Worm (Caenorhabditis elegans) whole organism, L4 larva: ENCODE data around the gene F53B1.8.

ENCODE experiments used
- F10B5.3 ChIP-seq: sonication (generic microtip); optimal IDR thresholded peaks from 2 replicates; lab custom pipeline; 2016; ENCODE audit warnings: mild to moderate bottlenecking, missing genetic modification characterization, missing compliant biosample characterization
- F37D6.2 ChIP-seq: sonication (generic microtip); optimal IDR thresholded peaks from 2 replicates; lab custom pipeline; 2016; ENCODE audit warnings: mild to moderate bottlenecking, missing genetic modification characterization, missing compliant biosample characterization
- F44E2.7 ChIP-seq: fragments of 200-800 bp; sonication (Bioruptor generic); IDR thresholded peaks from 2 replicates; pipeline ENCODE4 v2.1.2; 2022; ENCODE audit warnings: missing genetic modification characterization, missing compliant biosample characterization
- T20F7.1 ChIP-seq: fragments of 200-800 bp; sonication (Bioruptor generic); optimal IDR thresholded peaks from 2 replicates; lab custom pipeline; 2018; ENCODE audit warnings: mild to moderate bottlenecking, missing genetic modification characterization, missing compliant biosample characterization
- T26A8.4 ChIP-seq: fragments of 200-800 bp; sonication (Bioruptor generic); IDR thresholded peaks from 2 replicates; pipeline ENCODE4 v1.3.6; 2022; ENCODE audit warnings: missing genetic modification characterization, missing compliant biosample characterization
- ZK337.2 ChIP-seq: fragments of 200-800 bp; sonication (Bioruptor generic); IDR thresholded peaks from 2 replicates; pipeline ENCODE4 v1.3.6; 2022; ENCODE audit warnings: missing genetic modification reagents, missing genetic modification characterization, missing compliant biosample characterization
- aha-1 ChIP-seq: fragments of 150-350 bp; peaks from one replicate; lab custom pipeline; 2014; ENCODE audit warnings: missing biosample characterization, missing genetic modification characterization
- ceh-20 ChIP-seq: fragments of 200-800 bp; sonication (Bioruptor generic); IDR thresholded peaks from 2 replicates; pipeline ENCODE4 v1.3.6; 2022; ENCODE audit warnings: missing genetic modification reagents, missing genetic modification characterization, missing compliant biosample characterization
- daf-12 ChIP-seq: fragments of 150-350 bp; optimal IDR thresholded peaks from 2 replicates; lab custom pipeline; 2014; ENCODE audit warnings: missing biosample characterization, missing genetic modification reagents, missing genetic modification characterization
- daf-16 ChIP-seq, 3 experiments: sonication (generic microtip); optimal IDR thresholded peaks; 2 replicates each; lab custom pipeline; 2016 to 2017; ENCODE audit warnings: missing genetic modification characterization in 3 of 3, missing genetic modification reagents in 3 of 3, mild to moderate bottlenecking in 2 of 3, missing compliant biosample characterization in 2 of 3, missing biosample characterization in 1 of 3, moderate library complexity in 1 of 3
- daf-8 ChIP-seq: fragments of 200-800 bp; sonication (Bioruptor generic); IDR thresholded peaks from 2 replicates; pipeline ENCODE4 v1.3.6; 2022; ENCODE audit warnings: missing genetic modification characterization, missing compliant biosample characterization
- duxl-1 ChIP-seq: sonication (generic microtip); optimal IDR thresholded peaks from 2 replicates; lab custom pipeline; 2016; ENCODE audit warnings: mild to moderate bottlenecking, missing genetic modification characterization, moderate library complexity, missing compliant biosample characterization; ENCODE audit not compliant: poor library complexity
- hlh-11 ChIP-seq: fragments of 200-800 bp; sonication (Bioruptor generic); optimal IDR thresholded peaks from 2 replicates; lab custom pipeline; 2018; ENCODE audit warnings: mild to moderate bottlenecking, missing genetic modification characterization, missing compliant biosample characterization
- hlh-30 ChIP-seq: sonication (generic microtip); optimal IDR thresholded peaks from 2 replicates; lab custom pipeline; 2017; ENCODE audit warnings: antibody characterized with exemption, mild to moderate bottlenecking, missing genetic modification characterization, missing compliant biosample characterization; ENCODE audit not compliant: insufficient read depth
- jun-1 ChIP-seq: fragments of 150-350 bp; optimal IDR thresholded peaks from 2 replicates; lab custom pipeline; 2014; ENCODE audit warnings: missing biosample characterization, missing genetic modification reagents, missing genetic modification characterization
- lin-29 ChIP-seq: fragments of 200-800 bp; sonication (Bioruptor generic); IDR thresholded peaks from 2 replicates; pipeline ENCODE4 v1.3.6; 2022; ENCODE audit warnings: missing genetic modification reagents, missing genetic modification characterization, missing compliant biosample characterization
- mdl-1 ChIP-seq, 2 experiments: fragments of 150-350 bp in 1 of 2; sonication (generic microtip) in 1 of 2; optimal IDR thresholded peaks; 2 replicates each; lab custom pipeline; 2014 to 2017; ENCODE audit warnings: missing biosample characterization in 2 of 2, missing genetic modification characterization in 2 of 2
- mep-1 ChIP-seq: fragments of 150-350 bp; sonication (generic microtip); optimal IDR thresholded peaks from 3 replicates; lab custom pipeline; 2014; ENCODE audit warnings: missing biosample characterization, missing genetic modification characterization
- mxl-3 ChIP-seq: fragments of 200-800 bp; sonication (Bioruptor generic); optimal IDR thresholded peaks from 2 replicates; lab custom pipeline; 2018; ENCODE audit warnings: mild to moderate bottlenecking, missing genetic modification characterization, missing compliant biosample characterization
- nhr-237 ChIP-seq: sonication (generic microtip); optimal IDR thresholded peaks from 2 replicates; lab custom pipeline; 2017; ENCODE audit warnings: missing biosample characterization, missing genetic modification characterization
- nhr-28 ChIP-seq: fragments of 150-350 bp; optimal IDR thresholded peaks from 2 replicates; lab custom pipeline; 2014; ENCODE audit warnings: missing biosample characterization, missing genetic modification characterization
- nhr-41 ChIP-seq: fragments of 200-800 bp; sonication (Bioruptor generic); IDR thresholded peaks from 2 replicates; pipeline ENCODE4 v1.3.6; 2022; ENCODE audit warnings: missing genetic modification reagents, missing genetic modification characterization, missing compliant biosample characterization
- nhr-48 ChIP-seq: sonication (generic microtip); optimal IDR thresholded peaks from 2 replicates; lab custom pipeline; 2016; ENCODE audit warnings: mild to moderate bottlenecking, missing genetic modification characterization, missing compliant biosample characterization
- nhr-6 ChIP-seq: fragments of 150-350 bp; optimal IDR thresholded peaks from 2 replicates; lab custom pipeline; 2014; ENCODE audit warnings: missing biosample characterization, missing genetic modification characterization
- pha-4 ChIP-seq, 2 experiments: fragments of 150-350 bp in 1 of 2; fragments of 200-800 bp in 1 of 2; sonication (Bioruptor generic) in 1 of 2; IDR thresholded peaks in 1 of 2; optimal IDR thresholded peaks in 1 of 2; 2 replicates each; pipeline versions ENCODE4 v1.3.6 to Lab custom; 2014 to 2022; ENCODE audit warnings: missing genetic modification characterization in 2 of 2, missing genetic modification reagents in 2 of 2, missing biosample characterization in 1 of 2, missing compliant biosample characterization in 1 of 2
- snpc-4 ChIP-seq: fragments of 150-350 bp; optimal IDR thresholded peaks from 2 replicates; lab custom pipeline; 2014; ENCODE audit warnings: missing biosample characterization, missing genetic modification characterization
- spr-1 ChIP-seq: sonication (generic microtip); optimal IDR thresholded peaks from 2 replicates; lab custom pipeline; 2016; ENCODE audit warnings: mild to moderate bottlenecking, missing genetic modification characterization, missing compliant biosample characterization
- unc-39 ChIP-seq: sonication (generic microtip); optimal IDR thresholded peaks from 2 replicates; lab custom pipeline; 2017; ENCODE audit warnings: missing biosample characterization, missing genetic modification characterization
- unc-62 ChIP-seq, 3 experiments: fragments of 150-350 bp in 1 of 3; sonication (generic microtip); optimal IDR thresholded peaks in 2 of 3; peaks in 1 of 3; 1 replicate in 1 of 3; 2 replicates in 2 of 3; lab custom pipeline; 2014 to 2017; ENCODE audit warnings: missing biosample characterization in 3 of 3, missing genetic modification characterization in 3 of 3, missing genetic modification reagents in 3 of 3, missing genotype in 1 of 3
- zag-1 ChIP-seq: fragments of 150-350 bp; optimal IDR thresholded peaks from 2 replicates; lab custom pipeline; 2014; ENCODE audit warnings: missing biosample characterization, missing genetic modification characterization
- ztf-7 ChIP-seq: fragments of 150-350 bp; optimal IDR thresholded peaks from 2 replicates; lab custom pipeline; 2014; ENCODE audit warnings: missing biosample characterization, missing genetic modification characterization

F53B1.8 gene

ce11 chrX:2118162-2118561, 11.9 kb downstream of the F53B1.8 start, which contains the start of gene swip-10:
Gene swip-10, minus strand, starts transcription at chrX:2118262.
- TF ChIP-seq nhr-6, result no peak
- no peak for TF ChIP-seq ZK337.2 (GFP tag; lab: Robert Waterston, UW)
- no peak for TF ChIP-seq ztf-7 (tag; lab: Kevin White, UChicago)
- no peak for TF ChIP-seq F37D6.2
- TF ChIP-seq T20F7.1 (GFP tag; lab: Kevin White, UChicago), result no peak

- no peak for TF ChIP-seq daf-16 (GFP tag; optimal IDR thresholded peaks at IDR 0.05; lab: Kevin White, UChicago)
- TF ChIP-seq daf-16 (tag; optimal IDR thresholded peaks at IDR 0.05; lab: Kevin White, UChicago), result no peak
- TF ChIP-seq daf-8 (GFP tag; lab: Robert Waterston, UW), result no peak
- TF ChIP-seq daf-12 (tag; lab: Kevin White, UChicago), result no peak
- no peak for TF ChIP-seq unc-39 (tag; lab: Kevin White, UChicago)
- TF ChIP-seq mep-1, result no peak
- peak; percentile 61 for TF ChIP-seq nhr-48 (tag; lab: Kevin White, UChicago)
- no peak for TF ChIP-seq zag-1 (tag; lab: Kevin White, UChicago)
- TF ChIP-seq ztf-7 (tag; lab: Kevin White, UChicago), result no peak
- no peak for TF ChIP-seq F10B5.3 (tag; lab: Kevin White, UChicago)
- TF ChIP-seq pha-4 (GFP tag; IDR thresholded peaks at IDR 0.05; lab: Robert Waterston, UW), result no peak
- TF ChIP-seq pha-4 (tag; optimal IDR thresholded peaks at IDR 0.05; lab: Kevin White, UChicago), result no peak
- TF ChIP-seq F44E2.7 (GFP tag; lab: Robert Waterston, UW), result no peak
- TF ChIP-seq nhr-28 (tag; lab: Kevin White, UChicago), result peak; percentile 17
- TF ChIP-seq hlh-30 (tag; lab: Kevin White, UChicago), result peak; percentile 63
- TF ChIP-seq duxl-1 (tag; lab: Kevin White, UChicago), result no peak
- TF ChIP-seq snpc-4 (tag; lab: Kevin White, UChicago), result no peak
- TF ChIP-seq T26A8.4 (GFP tag; lab: Robert Waterston, UW), result 0 out of 2 replicates have a peak, but pooled peaks have one; percentile 35
- no peak for TF ChIP-seq nhr-41 (GFP tag; lab: Robert Waterston, UW)
- peak; percentile 34 for TF ChIP-seq mxl-3 (GFP tag; lab: Kevin White, UChicago)
- peak; percentile 22 for TF ChIP-seq spr-1 (tag; lab: Kevin White, UChicago)
- no peak for TF ChIP-seq T20F7.1 (GFP tag; lab: Kevin White, UChicago)
- TF ChIP-seq jun-1 (tag; lab: Kevin White, UChicago), result no peak
- no peak for TF ChIP-seq ceh-20 (GFP tag; lab: Robert Waterston, UW)
- no peak for TF ChIP-seq lin-29 (GFP tag; lab: Robert Waterston, UW)
- TF ChIP-seq aha-1 (tag; lab: Kevin White, UChicago), result peak; percentile 82
- peak; percentile 8 to 74 for TF ChIP-seq mdl-1 (tag; optimal IDR thresholded peaks at IDR 0.05; lab: Kevin White, UChicago)
- peak; percentile 68 for TF ChIP-seq hlh-11
These were observed 13.7 kb downstream of the F53B1.8 start for ce11 chrX:2116304-2116867.

ce11 chrX:2114171-2114570, 15.9 kb downstream of the F53B1.8 start:
- peak; percentile 83 for TF ChIP-seq aha-1 (tag; lab: Kevin White, UChicago)
- no peak for TF ChIP-seq spr-1 (tag; lab: Kevin White, UChicago)

- TF ChIP-seq mep-1, result no peak
- TF ChIP-seq nhr-237, result no peak
- TF ChIP-seq snpc-4 (tag; lab: Kevin White, UChicago), result no peak
- peak in 1 of 2 experiments; percentile 50 for TF ChIP-seq unc-62 (GFP tag; optimal IDR thresholded peaks at IDR 0.05 in 1 of 2; lab: Kevin White, UChicago)
- no peak for TF ChIP-seq unc-62 (tag; optimal IDR thresholded peaks at IDR 0.05; lab: Kevin White, UChicago)
- TF ChIP-seq, all 104 proteins: peak for 1
These were observed 17.0 kb downstream of the F53B1.8 start, which contains the start of gene bus-5 for ce11 chrX:2113004-2113403. Gene bus-5, minus strand, starts transcription at chrX:2113104.
